Fruit fly (Drosophila melanogaster): Measurements from ENCODE around the gene CG13606.
A peak's percentile ranks its signal among the peaks of the same experiment; 100 is the strongest.

The CG13606 gene

DNA sequence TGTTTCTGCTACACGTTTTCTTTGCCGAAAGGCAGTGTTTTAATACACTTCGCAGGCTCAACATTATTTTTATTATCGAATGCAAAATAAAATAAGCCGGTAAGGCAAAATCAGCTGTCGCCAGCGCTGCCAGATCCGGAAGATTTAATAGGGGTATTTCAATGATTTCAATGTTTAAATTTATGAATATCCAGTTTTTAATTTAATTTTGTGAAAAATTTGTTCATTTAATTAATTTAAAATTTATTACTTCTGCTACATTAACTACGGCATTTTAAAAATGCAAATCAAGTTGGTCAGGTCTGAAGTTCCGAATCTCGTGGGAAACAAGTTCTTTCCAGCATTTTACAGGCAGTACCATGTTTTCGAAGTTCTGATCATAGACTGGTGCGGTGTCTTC, 23.6 kb upstream of the CG13606 start, which contains the start of gene Slimp (continued):
- TF ChIP-seq E2f2 (GFP tag; IDR thresholded peaks at IDR 0.05) = peak; percentile 37; the same call in 1 of the 2 replicates
- TF ChIP-seq vvl (GFP tag; IDR thresholded peaks at IDR 0.05) = 0 out of 2 replicates have a peak, but pooled peaks have one; percentile 34
- peak; percentile 28 for TF ChIP-seq trem (tag; optimal IDR thresholded peaks at IDR 0.05)
- TF ChIP-seq nmo (GFP tag; optimal IDR thresholded peaks at IDR 0.05) = peak; percentile 25
- peak; percentile 5 for TF ChIP-seq Fer3 (tag; optimal IDR thresholded peaks at IDR 0.05)
- TF ChIP-seq CG13424 (tag; optimal IDR thresholded peaks at IDR 0.05) = peak; percentile 1
- peak; percentile 3 for TF ChIP-seq az2 (GFP tag; optimal IDR thresholded peaks at IDR 0.05)
- no peak for TF ChIP-seq CG12071 (GFP tag; optimal IDR thresholded peaks at IDR 0.05)
- TF ChIP-seq grau (tag; optimal IDR thresholded peaks at IDR 0.05) = peak; percentile 40
- TF ChIP-seq bsh (GFP tag; optimal IDR thresholded peaks at IDR 0.05) = peak in 1 of 2 experiments; percentile 32
- peak; percentile 7 for TF ChIP-seq Hsf (GFP tag; optimal IDR thresholded peaks at IDR 0.05)
- peak; percentile 89 for TF ChIP-seq CG15514 (GFP tag; optimal IDR thresholded peaks at IDR 0.05)
- TF ChIP-seq repo (GFP tag; optimal IDR thresholded peaks at IDR 0.05) = no peak
- peak; percentile 40 for TF ChIP-seq CG12391 (tag; optimal IDR thresholded peaks at IDR 0.05)
- peak; percentile 13 for TF ChIP-seq CG17829 (tag; optimal IDR thresholded peaks at IDR 0.05)
- no peak for TF ChIP-seq slp2 (GFP tag; optimal IDR thresholded peaks at IDR 0.05)
- peak; percentile 48 for TF ChIP-seq CG2712 (tag; optimal IDR thresholded peaks at IDR 0.05)
- TF ChIP-seq lilli (GFP tag; optimal IDR thresholded peaks at IDR 0.05) = peak; percentile 25
- TF ChIP-seq row (GFP tag; IDR thresholded peaks at IDR 0.05) = peak; percentile 47; the same call in 2 of the 3 replicates
- peak; percentile 2 for TF ChIP-seq CHES-1-like (GFP tag; optimal IDR thresholded peaks at IDR 0.05)
- no peak for TF ChIP-seq sr (GFP tag; IDR thresholded peaks at IDR 0.05)
- 0 out of 3 replicates have a peak, but pooled peaks have one; percentile 32 for TF ChIP-seq CG17361 (GFP tag; IDR thresholded peaks at IDR 0.05)
- peak; percentile 29; the same call in 1 of the 2 replicates for TF ChIP-seq slbo (GFP tag; IDR thresholded peaks at IDR 0.05)
- TF ChIP-seq stwl (tag; optimal IDR thresholded peaks at IDR 0.05) = peak; percentile 49
- TF ChIP-seq dati (GFP tag; IDR thresholded peaks at IDR 0.05) = no peak
- TF ChIP-seq bab2 (GFP tag; optimal IDR thresholded peaks at IDR 0.05) = no peak
- 0 out of 2 replicates have a peak, but pooled peaks have one; percentile 10 for TF ChIP-seq ssp (GFP tag; IDR thresholded peaks at IDR 0.05)
- TF ChIP-seq CG18262 (tag; optimal IDR thresholded peaks at IDR 0.05) = peak; percentile 10
- peak in 1 of 2 experiments; percentile 22 for TF ChIP-seq dpn (GFP tag; optimal IDR thresholded peaks at IDR 0.05)
- peak; percentile 42 for TF ChIP-seq CG18599 (GFP tag; optimal IDR thresholded peaks at IDR 0.05)
- no peak for TF ChIP-seq oc (tag; optimal IDR thresholded peaks at IDR 0.05)
- TF ChIP-seq CG17385 (GFP tag; optimal IDR thresholded peaks at IDR 0.05) = peak; percentile 8
- TF ChIP-seq CG1602 (GFP tag; optimal IDR thresholded peaks at IDR 0.05) = no peak
- no peak for TF ChIP-seq CG16815 (GFP tag; optimal IDR thresholded peaks at IDR 0.05)
- no peak for TF ChIP-seq Nf-YB (GFP tag; optimal IDR thresholded peaks at IDR 0.05)
- TF ChIP-seq CG10147 (GFP tag; optimal IDR thresholded peaks at IDR 0.05) = peak; percentile 13
- no peak for TF ChIP-seq insv (GFP tag; optimal IDR thresholded peaks at IDR 0.05)
- no peak for TF ChIP-seq CG13624 (GFP tag; optimal IDR thresholded peaks at IDR 0.05)
- peak; percentile 28 for TF ChIP-seq Sin3A (optimal IDR thresholded peaks at IDR 0.05)
- TF ChIP-seq CG15696 (tag; optimal IDR thresholded peaks at IDR 0.05) = no peak
- no peak for TF ChIP-seq CG4360 (GFP tag; IDR thresholded peaks at IDR 0.05)
- peak; percentile 10 for TF ChIP-seq nom (GFP tag; optimal IDR thresholded peaks at IDR 0.05)
- peak; percentile 8 for TF ChIP-seq CoRest (tag; optimal IDR thresholded peaks at IDR 0.05)
- no peak for TF ChIP-seq Trl (optimal IDR thresholded peaks at IDR 0.05)
- no peak for TF ChIP-seq Trl (GFP tag; optimal IDR thresholded peaks at IDR 0.05)
- no peak for TF ChIP-seq D19B (GFP tag; optimal IDR thresholded peaks at IDR 0.05)
- TF ChIP-seq lab (GFP tag; optimal IDR thresholded peaks at IDR 0.05) = peak; percentile 32
- TF ChIP-seq CG34422 (GFP tag; IDR thresholded peaks at IDR 0.05) = peak; percentile 49; the same call in 1 of the 3 replicates
- no peak for TF ChIP-seq ase (GFP tag; IDR thresholded peaks at IDR 0.05)
- peak; percentile 20; the same call in 1 of the 2 replicates for TF ChIP-seq sna (GFP tag; IDR thresholded peaks at IDR 0.05; ENCODE audit: partially characterized antibody)
- TF ChIP-seq CG4424 (GFP tag; optimal IDR thresholded peaks at IDR 0.05) = no peak

Measured in whole organism, embryonic.